Fruit fly (Drosophila melanogaster) whole organism, embryonic: ENCODE measurements around the gene Rad60.

Experiments
- Antp ChIP-seq: fragments of 200-800 bp; sonication (Bioruptor generic); optimal IDR thresholded peaks from 3 replicates; lab custom pipeline; 2016; ENCODE audit warnings: missing biosample characterization, missing genetic modification characterization
- Asciz ChIP-seq: fragments of 200-800 bp; sonication (Bioruptor generic); optimal IDR thresholded peaks from 2 replicates; lab custom pipeline; 2017; ENCODE audit warnings: missing biosample characterization, mild to moderate bottlenecking, missing genetic modification characterization, missing genetic modification reagents
- Bdp1 ChIP-seq: fragments of 200-800 bp; sonication (Bioruptor generic); optimal IDR thresholded peaks from 3 replicates; lab custom pipeline; 2016; ENCODE audit warnings: missing biosample characterization, missing genetic modification characterization
- CG10267 ChIP-seq: fragments of 200-800 bp; sonication (Bioruptor generic); optimal IDR thresholded peaks from 2 replicates; lab custom pipeline; 2018; ENCODE audit warnings: missing biosample characterization, mild to moderate bottlenecking, missing genetic modification characterization, moderate library complexity
- CG10431 ChIP-seq: fragments of 200-800 bp; sonication (Bioruptor generic); optimal IDR thresholded peaks from 3 replicates; lab custom pipeline; 2018; ENCODE audit warnings: missing biosample characterization, mild to moderate bottlenecking, missing genetic modification characterization
- CG10462 ChIP-seq: fragments of 200-800 bp; sonication (Bioruptor generic); optimal IDR thresholded peaks from 2 replicates; lab custom pipeline; 2016; ENCODE audit warnings: missing biosample characterization, missing genetic modification characterization
- CG11093 ChIP-seq: fragments of 200-800 bp; sonication (Bioruptor generic); IDR thresholded peaks from 3 replicates; pipeline ENCODE4 v1.3.6; 2022; ENCODE audit warnings: missing biosample characterization, missing genetic modification characterization
- CG11247 ChIP-seq: fragments of 200-800 bp; sonication (Bioruptor generic); IDR thresholded peaks from 2 replicates; pipeline ENCODE4 v1.3.6; 2022; ENCODE audit warnings: missing biosample characterization, missing genetic modification characterization
- CG11695 ChIP-seq: fragments of 200-800 bp; sonication (Bioruptor generic); IDR thresholded peaks from 3 replicates; pipeline ENCODE4 v1.3.6; 2022; ENCODE audit warnings: missing biosample characterization, missing genetic modification characterization
- CG12299 ChIP-seq: fragments of 200-800 bp; sonication (Bioruptor generic); optimal IDR thresholded peaks from 2 replicates; lab custom pipeline; 2018; ENCODE audit warnings: missing biosample characterization, mild to moderate bottlenecking, missing genetic modification characterization
- CG13296 ChIP-seq: fragments of 200-800 bp; sonication (Bioruptor generic); optimal IDR thresholded peaks from 3 replicates; lab custom pipeline; 2018; ENCODE audit warnings: missing biosample characterization, mild to moderate bottlenecking, missing genetic modification characterization
- CG13775 ChIP-seq: fragments of 200-800 bp; sonication (Bioruptor generic); optimal IDR thresholded peaks from 3 replicates; lab custom pipeline; 2017; ENCODE audit warnings: missing biosample characterization, mild to moderate bottlenecking, missing genetic modification characterization
- CG17361 ChIP-seq: fragments of 200-800 bp; sonication (Bioruptor generic); IDR thresholded peaks from 3 replicates; pipeline ENCODE4 v1.3.6; 2022; ENCODE audit warnings: missing biosample characterization, missing genetic modification characterization
- CG2120 ChIP-seq: fragments of 200-800 bp; sonication (Bioruptor generic); optimal IDR thresholded peaks from 3 replicates; lab custom pipeline; 2016; ENCODE audit warnings: missing biosample characterization, missing genetic modification characterization
- CG31441 ChIP-seq: fragments of 200-800 bp; sonication (Bioruptor generic); IDR thresholded peaks from 2 replicates; pipeline ENCODE4 v1.3.6; 2022; ENCODE audit warnings: missing biosample characterization, missing genetic modification characterization
- CG32772 ChIP-seq: fragments of 200-800 bp; sonication (Bioruptor generic); IDR thresholded peaks from 2 replicates; pipeline ENCODE4 v1.3.6; 2022; ENCODE audit warnings: missing biosample characterization, missing genetic modification characterization
- CG34422 ChIP-seq: fragments of 200-800 bp; sonication (Bioruptor generic); IDR thresholded peaks from 3 replicates; pipeline ENCODE4 v1.3.6; 2022; ENCODE audit warnings: missing biosample characterization, missing genetic modification characterization
- CG3838 ChIP-seq: fragments of 200-800 bp; sonication (Bioruptor generic); optimal IDR thresholded peaks from 3 replicates; lab custom pipeline; 2016; ENCODE audit warnings: missing biosample characterization, missing genetic modification characterization
- CG4282 ChIP-seq: fragments of 200-800 bp; sonication (Bioruptor generic); optimal IDR thresholded peaks from 2 replicates; lab custom pipeline; 2016; ENCODE audit warnings: missing biosample characterization, missing genetic modification characterization
- CG4404 ChIP-seq: fragments of 200-800 bp; sonication (Bioruptor generic); IDR thresholded peaks from 2 replicates; pipeline ENCODE4 v1.3.6; 2022; ENCODE audit warnings: missing biosample characterization, missing genetic modification characterization
- CG9797 ChIP-seq: fragments of 200-800 bp; sonication (Bioruptor generic); optimal IDR thresholded peaks from 3 replicates; lab custom pipeline; 2018; ENCODE audit warnings: missing biosample characterization, mild to moderate bottlenecking, missing genetic modification characterization
- CrebB ChIP-seq: fragments of 200-800 bp; sonication (Bioruptor generic); optimal IDR thresholded peaks from 3 replicates; lab custom pipeline; 2018; ENCODE audit warnings: missing biosample characterization, mild to moderate bottlenecking, missing genetic modification characterization
- Dbx ChIP-seq: fragments of 200-800 bp; sonication (Bioruptor generic); IDR thresholded peaks from 3 replicates; pipeline ENCODE4 v1.3.6; 2022; ENCODE audit warnings: missing biosample characterization, missing genetic modification characterization
- Dfd ChIP-seq, 2 experiments: fragments of >200 bp; optimal IDR thresholded peaks; 2 replicates each; lab custom pipeline; 2017; ENCODE audit warnings: missing biosample characterization in 2 of 2, missing genetic modification characterization in 2 of 2
- Dref ChIP-seq: fragments of 200-800 bp; sonication (Bioruptor generic); IDR thresholded peaks from 2 replicates; pipeline ENCODE4 v1.3.6; 2022; ENCODE audit warnings: missing biosample characterization, missing genetic modification characterization
- Gug ChIP-seq: fragments of 200-800 bp; sonication (Bioruptor generic); IDR thresholded peaks from 4 replicates; pipeline ENCODE4 v1.3.6; 2022; ENCODE audit warnings: missing biosample characterization, missing genetic modification characterization
- HLH4C ChIP-seq: fragments of 200-800 bp; sonication (Bioruptor generic); IDR thresholded peaks from 3 replicates; pipeline ENCODE4 v1.3.6; 2022; ENCODE audit warnings: missing biosample characterization, missing genetic modification characterization; ENCODE audit not compliant: partially characterized antibody
- MTF-1 ChIP-seq: fragments of 200-800 bp; sonication (Bioruptor generic); optimal IDR thresholded peaks from 2 replicates; lab custom pipeline; 2018; ENCODE audit warnings: missing biosample characterization, mild to moderate bottlenecking, missing genetic modification characterization, borderline replicate concordance
- NFAT ChIP-seq: fragments of 200-800 bp; sonication (Bioruptor generic); IDR thresholded peaks from 2 replicates; pipeline ENCODE4 v1.3.6; 2022; ENCODE audit warnings: missing biosample characterization, missing genetic modification characterization
- Nf-YA ChIP-seq: fragments of 200-800 bp; sonication (Bioruptor generic); IDR thresholded peaks from 2 replicates; pipeline ENCODE4 v1.3.6; 2022; ENCODE audit warnings: missing biosample characterization, missing genetic modification characterization
- Ptx1 ChIP-seq: fragments of 200-800 bp; sonication (Bioruptor generic); IDR thresholded peaks from 2 replicates; pipeline ENCODE4 v1.3.6; 2022; ENCODE audit warnings: missing biosample characterization, missing genetic modification characterization
- Sin3A ChIP-seq: fragments of >200 bp; optimal IDR thresholded peaks from 2 replicates; lab custom pipeline; 2018
- bigmax ChIP-seq: fragments of 200-800 bp; sonication (Bioruptor generic); optimal IDR thresholded peaks from 2 replicates; lab custom pipeline; 2018; ENCODE audit warnings: missing biosample characterization, mild to moderate bottlenecking, missing genetic modification characterization
- cas ChIP-seq: fragments of 200-800 bp; sonication (Bioruptor generic); IDR thresholded peaks from 2 replicates; pipeline ENCODE4 v1.3.6; 2022; ENCODE audit warnings: missing biosample characterization, missing genetic modification characterization
- caup ChIP-seq: fragments of 200-800 bp; sonication (Bioruptor generic); optimal IDR thresholded peaks from 3 replicates; lab custom pipeline; 2017; ENCODE audit warnings: missing biosample characterization, mild to moderate bottlenecking, missing genetic modification characterization, moderate library complexity; ENCODE audit not compliant: severe bottlenecking
- ci ChIP-seq: fragments of 200-800 bp; sonication (Bioruptor generic); IDR thresholded peaks from 3 replicates; pipeline ENCODE4 v1.3.6; 2022; ENCODE audit warnings: missing biosample characterization, missing genetic modification characterization
- danr ChIP-seq: fragments of 200-800 bp; sonication (Bioruptor generic); IDR thresholded peaks from 2 replicates; pipeline ENCODE4 v1.3.6; 2022; ENCODE audit warnings: missing biosample characterization, missing genetic modification characterization
- dpn ChIP-seq, 2 experiments: fragments of 200-800 bp; sonication (Bioruptor generic); optimal IDR thresholded peaks; 3 replicates each; lab custom pipeline; 2016; ENCODE audit warnings: missing biosample characterization in 2 of 2, missing genetic modification characterization in 2 of 2
- emc ChIP-seq: fragments of 200-800 bp; sonication (Bioruptor generic); optimal IDR thresholded peaks from 2 replicates; lab custom pipeline; 2016; ENCODE audit warnings: missing biosample characterization, missing genetic modification characterization
- fd64A ChIP-seq: fragments of 200-800 bp; sonication (Bioruptor generic); optimal IDR thresholded peaks from 3 replicates; lab custom pipeline; 2018; ENCODE audit warnings: missing biosample characterization, mild to moderate bottlenecking, missing genetic modification characterization
- gcm ChIP-seq: fragments of 200-800 bp; sonication (Bioruptor generic); optimal IDR thresholded peaks from 2 replicates; lab custom pipeline; 2019; ENCODE audit warnings: missing biosample characterization, mild to moderate bottlenecking, missing genetic modification characterization, moderate library complexity
- knrl ChIP-seq: fragments of 200-800 bp; sonication (Bioruptor generic); IDR thresholded peaks from 3 replicates; pipeline ENCODE4 v1.3.6; 2022; ENCODE audit warnings: missing biosample characterization, missing genetic modification characterization; ENCODE audit not compliant: partially characterized antibody
- pho ChIP-seq: fragments of 200-800 bp; sonication (Bioruptor generic); optimal IDR thresholded peaks from 2 replicates; lab custom pipeline; 2016; ENCODE audit warnings: missing biosample characterization, missing genetic modification characterization
- rib ChIP-seq: fragments of 200-800 bp; sonication (Bioruptor generic); IDR thresholded peaks from 2 replicates; pipeline ENCODE4 v1.3.6; 2022; ENCODE audit warnings: missing biosample characterization, missing genetic modification characterization
- salm ChIP-seq: fragments of 200-800 bp; sonication (Bioruptor generic); optimal IDR thresholded peaks from 2 replicates; lab custom pipeline; 2018; ENCODE audit warnings: missing biosample characterization, mild to moderate bottlenecking, missing genetic modification characterization
- sd ChIP-seq: fragments of 200-800 bp; sonication (Bioruptor generic); optimal IDR thresholded peaks from 3 replicates; lab custom pipeline; 2018; ENCODE audit warnings: missing biosample characterization, mild to moderate bottlenecking, missing genetic modification characterization, moderate library complexity
- tap ChIP-seq: fragments of 200-800 bp; optimal IDR thresholded peaks from 3 replicates; lab custom pipeline; 2019; ENCODE audit warnings: missing biosample characterization, mild to moderate bottlenecking, missing genetic modification characterization, moderate library complexity
- trh ChIP-seq: fragments of 200-800 bp; sonication (Bioruptor generic); optimal IDR thresholded peaks from 2 replicates; lab custom pipeline; 2016; ENCODE audit warnings: missing biosample characterization, missing genetic modification characterization
- usp ChIP-seq: fragments of >200 bp; optimal IDR thresholded peaks from 2 replicates; lab custom pipeline; 2017; ENCODE audit warnings: missing biosample characterization, missing genetic modification characterization

The Rad60 gene

DNA sequence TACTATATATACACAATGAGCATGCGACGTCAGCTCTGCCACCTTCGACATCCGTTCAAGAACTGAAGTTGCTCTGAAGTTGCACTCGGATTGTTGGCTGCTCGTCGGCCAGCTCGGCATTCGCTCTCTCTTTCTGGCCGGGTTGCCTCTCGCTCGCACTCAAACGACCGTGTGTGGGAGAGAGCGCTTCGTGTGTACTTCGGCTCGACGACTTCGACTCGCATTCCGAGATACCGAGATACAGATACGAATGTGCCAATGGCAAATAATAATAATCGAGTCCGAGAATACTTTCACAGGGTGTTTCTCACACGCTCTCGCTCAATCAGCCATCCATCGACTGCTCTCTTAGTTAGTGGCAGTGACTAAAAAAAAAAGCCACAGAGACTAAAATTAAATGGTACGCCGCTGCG, 44.1 kb upstream of the Rad60 start (continued):
- TF ChIP-seq HLH4C = no peak; the same call in 2 of the 3 replicates
- peak; percentile 31 for TF ChIP-seq MTF-1 (GFP tag; lab: Kevin White, UChicago)
- peak; percentile 28 for TF ChIP-seq CrebB (tag; lab: Kevin White, UChicago)
- no peak for TF ChIP-seq CG12299 (tag; lab: Kevin White, UChicago)
- peak; percentile 48; the same call in 1 of the 3 replicates for TF ChIP-seq CG11695 (GFP tag; lab: Robert Waterston, UW)
- no peak for TF ChIP-seq CG17361 (GFP tag; lab: Robert Waterston, UW)
- TF ChIP-seq rib (GFP tag; lab: Robert Waterston, UW) = peak; percentile 76; the same call in 1 of the 2 replicates
- no peak for TF ChIP-seq Antp (GFP tag; lab: Kevin White, UChicago)
- peak; percentile 100 for TF ChIP-seq sd (tag; lab: Kevin White, UChicago)
- peak; percentile 83 for TF ChIP-seq Nf-YA (GFP tag; lab: Robert Waterston, UW)
- TF ChIP-seq CG4282 (GFP tag; lab: Kevin White, UChicago) = no peak
- TF ChIP-seq danr = no peak
- TF ChIP-seq trh = no peak
- peak; percentile 25 for TF ChIP-seq fd64A (GFP tag; lab: Kevin White, UChicago)
- no peak for TF ChIP-seq tap (tag; lab: Kevin White, UChicago)
- 0 out of 3 replicates have a peak, but pooled peaks have one; percentile 16 for TF ChIP-seq Dbx (GFP tag; lab: Robert Waterston, UW)
- TF ChIP-seq CG10267 (tag; lab: Kevin White, UChicago) = peak; percentile 12
- no peak for TF ChIP-seq CG11247 (GFP tag; lab: Robert Waterston, UW)
- TF ChIP-seq CG11093 (GFP tag; lab: Robert Waterston, UW) = no peak
- TF ChIP-seq Dref (GFP tag; lab: Robert Waterston, UW) = no peak
- TF ChIP-seq CG13296 (GFP tag; lab: Kevin White, UChicago) = peak; percentile 19
- no peak for TF ChIP-seq usp (GFP tag; lab: Kevin White, UChicago)
- TF ChIP-seq emc (GFP tag; lab: Kevin White, UChicago) = no peak
- TF ChIP-seq gcm (GFP tag; lab: Kevin White, UChicago) = peak; percentile 19
- TF ChIP-seq CG34422 = peak; percentile 34; the same call in 1 of the 3 replicates

DNA sequence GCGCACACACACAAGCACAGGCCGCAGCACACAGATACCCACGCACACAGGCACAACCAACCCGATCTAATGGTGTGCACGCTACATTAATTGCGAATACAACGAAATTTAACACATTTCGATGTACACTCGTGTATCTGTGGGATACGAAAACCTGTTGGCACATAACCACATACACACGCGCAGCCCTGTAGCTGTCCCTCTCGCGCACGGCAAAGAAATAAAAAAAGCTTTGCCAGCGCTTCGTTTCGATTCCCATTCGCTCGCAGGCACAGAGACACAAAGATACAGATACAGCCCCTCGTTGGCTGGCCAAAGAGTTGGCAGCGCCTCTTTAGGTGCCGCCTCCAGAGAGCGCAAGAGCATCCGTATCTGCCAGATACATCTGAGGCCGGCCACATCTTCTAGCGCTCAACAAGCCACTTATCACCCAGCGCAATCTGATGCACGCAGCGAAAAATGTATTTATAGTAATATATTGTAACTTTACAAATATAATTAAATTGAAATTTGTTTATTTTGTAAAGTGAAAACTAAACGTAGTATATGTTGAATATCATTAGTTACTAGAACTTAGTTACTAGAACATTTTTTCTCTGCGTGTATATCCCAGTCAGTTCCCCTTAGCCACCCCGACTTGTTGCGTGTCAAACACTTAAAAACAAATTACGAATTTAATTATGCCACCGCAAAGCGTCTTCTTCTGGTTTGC, 41.9 kb upstream of the Rad60 start:
- TF ChIP-seq CG34422 (peak; percentile 53; the same call in 2 of the 3 replicates), CG3838 (GFP tag; lab: Kevin White, UChicago) (no peak), CG10267 (tag; lab: Kevin White, UChicago) (peak; percentile 34), MTF-1 (GFP tag; lab: Kevin White, UChicago) (no peak), CG32772 (GFP tag; lab: Robert Waterston, UW) (no peak; the same call in 1 of the 2 replicates), Sin3A (lab: Kevin White, UChicago) (no peak), NFAT (GFP tag; lab: Robert Waterston, UW) (no peak), CG10431 (GFP tag; lab: Kevin White, UChicago) (no peak), CG13775 (GFP tag; lab: Kevin White, UChicago) (peak; percentile 56), pho (GFP tag; lab: Kevin White, UChicago) (no peak), Asciz (GFP tag; lab: Kevin White, UChicago) (peak; percentile 3), dpn (GFP tag; optimal IDR thresholded peaks at IDR 0.05; lab: Kevin White, UChicago) (peak in 1 of 2 experiments; percentile 19), CG2120 (GFP tag; lab: Kevin White, UChicago) (no peak), Bdp1 (no peak), CG4404 (GFP tag; lab: Robert Waterston, UW) (peak; percentile 54), knrl (GFP tag; lab: Robert Waterston, UW) (no peak), danr (no peak; the same call in 1 of the 2 replicates), CG9797 (GFP tag; lab: Kevin White, UChicago) (no peak), CG31441 (GFP tag; lab: Robert Waterston, UW) (peak; percentile 65), caup (GFP tag; lab: Kevin White, UChicago) (no peak), cas (GFP tag; lab: Robert Waterston, UW) (no peak), usp (GFP tag; lab: Kevin White, UChicago) (no peak), Dfd (GFP tag; optimal IDR thresholded peaks at IDR 0.05; lab: Kevin White, UChicago) (no peak), Ptx1 (peak; percentile 63), CG10462 (GFP tag; lab: Kevin White, UChicago) (no peak), salm (tag; lab: Kevin White, UChicago) (no peak), Gug (GFP tag; lab: Robert Waterston, UW) (peak; percentile 31; the same call in 1 of the 4 replicates), bigmax (GFP tag; lab: Kevin White, UChicago) (no peak), ci (peak; percentile 81)
